Worm (Caenorhabditis elegans): ENCODE results near the gene pgp-5.

DNA sequence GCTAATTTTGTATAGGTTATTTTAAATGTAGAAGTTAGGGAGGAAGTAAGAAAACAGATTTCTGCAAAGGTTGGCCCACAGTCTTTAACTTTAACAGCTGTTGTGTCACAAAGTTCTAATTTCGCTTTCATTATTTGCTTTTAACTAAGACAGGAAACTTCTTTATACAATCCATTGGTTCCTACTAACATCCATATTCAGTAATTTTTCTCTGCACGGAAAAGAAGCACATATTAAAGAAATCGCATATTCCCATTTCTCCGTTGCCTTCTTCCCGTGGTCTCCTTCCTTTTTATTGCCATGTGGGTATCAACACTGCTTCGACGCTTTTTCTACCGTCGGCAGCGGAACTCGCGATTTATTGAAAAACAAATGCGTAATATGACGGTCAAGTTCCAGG is 22.9 kb upstream of the pgp-5 start, which contains the start of gene T21E8.6:
- TF ChIP-seq klf-2 (GFP tag; conservative IDR thresholded peaks at IDR 0.05) (no peak), ref-1 (GFP tag; conservative IDR thresholded peaks at IDR 0.05) (no peak), T22C8.4 (GFP tag; IDR thresholded peaks at IDR 0.05) (no peak)
